Fruit fly (Drosophila melanogaster): Measurements from ENCODE around the gene CG10472.

CG10472 gene

dm6 chr3L:6071454-6072189 lies 8.9 kb upstream of the CG10472 start, which contains the start of gene CG6602 (continued):
- TF ChIP-seq CG10959 (GFP tag; IDR thresholded peaks at IDR 0.05): peak; percentile 16; the same call in 1 of the 2 replicates
- TF ChIP-seq Side (GFP tag; optimal IDR thresholded peaks at IDR 0.05): peak; percentile 45
- TF ChIP-seq Taf1 (GFP tag; IDR thresholded peaks at IDR 0.05): no peak; the same call in 1 of the 2 replicates
- no peak for TF ChIP-seq Nf-YC (tag; optimal IDR thresholded peaks at IDR 0.05)
- TF ChIP-seq Spps (tag; optimal IDR thresholded peaks at IDR 0.05): no peak
- TF ChIP-seq CG32767 (GFP tag; IDR thresholded peaks at IDR 0.05): no peak
- no peak for TF ChIP-seq Doc3 (GFP tag; IDR thresholded peaks at IDR 0.05; ENCODE audit: partially characterized antibody)
- TF ChIP-seq CG10654 (GFP tag; optimal IDR thresholded peaks at IDR 0.05): peak; percentile 83
- TF ChIP-seq CG14014 (GFP tag; IDR thresholded peaks at IDR 0.05): peak; percentile 67
- TF ChIP-seq jing (GFP tag; optimal IDR thresholded peaks at IDR 0.05): peak; percentile 39
- TF ChIP-seq hb (GFP tag; IDR thresholded peaks at IDR 0.05; ENCODE audit: partially characterized antibody): no peak
- TF ChIP-seq CG4424 (GFP tag; optimal IDR thresholded peaks at IDR 0.05): peak; percentile 84
- peak; percentile 66 for TF ChIP-seq onecut (GFP tag; IDR thresholded peaks at IDR 0.05)
- peak; percentile 45 for TF ChIP-seq odd (GFP tag; optimal IDR thresholded peaks at IDR 0.05)
- peak; percentile 59 for TF ChIP-seq CG17912 (GFP tag; optimal IDR thresholded peaks at IDR 0.05)
- TF ChIP-seq tna (GFP tag; IDR thresholded peaks at IDR 0.05; ENCODE audit: partially characterized antibody): no peak
- TF ChIP-seq crol (GFP tag; IDR thresholded peaks at IDR 0.05): no peak
- peak; percentile 81 for TF ChIP-seq CG13296 (GFP tag; optimal IDR thresholded peaks at IDR 0.05)
- peak; percentile 76 for TF ChIP-seq CG17359 (tag; optimal IDR thresholded peaks at IDR 0.05)
- TF ChIP-seq CG7357 (GFP tag; IDR thresholded peaks at IDR 0.05): 0 out of 3 replicates have a peak, but pooled peaks have one; percentile 43
- TF ChIP-seq lbe (GFP tag; optimal IDR thresholded peaks at IDR 0.05): peak; percentile 38
- peak; percentile 38 for TF ChIP-seq CG1602 (GFP tag; optimal IDR thresholded peaks at IDR 0.05)
- peak; percentile 45 for TF ChIP-seq eyg (GFP tag; optimal IDR thresholded peaks at IDR 0.05)
- peak; percentile 62 for TF ChIP-seq emc (GFP tag; optimal IDR thresholded peaks at IDR 0.05)
- peak; percentile 5; the same call in 1 of the 2 replicates for TF ChIP-seq ham (GFP tag; IDR thresholded peaks at IDR 0.05)
- peak; percentile 54 for TF ChIP-seq CG7928 (GFP tag; optimal IDR thresholded peaks at IDR 0.05)
- peak; percentile 57; the same call in 2 of the 3 replicates for TF ChIP-seq CG2199 (GFP tag; IDR thresholded peaks at IDR 0.05)
- peak; percentile 29 for TF ChIP-seq CG12155 (GFP tag; optimal IDR thresholded peaks at IDR 0.05)
- TF ChIP-seq CHES-1-like (GFP tag; optimal IDR thresholded peaks at IDR 0.05): peak; percentile 47
- peak; percentile 37 for TF ChIP-seq shn (GFP tag; optimal IDR thresholded peaks at IDR 0.05)
- peak; percentile 39 for TF ChIP-seq CG18476 (GFP tag; optimal IDR thresholded peaks at IDR 0.05)
- TF ChIP-seq pum (GFP tag; optimal IDR thresholded peaks at IDR 0.05): no peak
- peak; percentile 97 for TF ChIP-seq Ets65A (GFP tag)
- TF ChIP-seq CG8924 (tag; optimal IDR thresholded peaks at IDR 0.05): no peak
- no peak for TF ChIP-seq Chrac-16 (GFP tag; optimal IDR thresholded peaks at IDR 0.05)
- TF ChIP-seq toy (GFP tag; IDR thresholded peaks at IDR 0.05): peak; percentile 42; the same call in 1 of the 2 replicates
- peak; percentile 61 for TF ChIP-seq nmo (GFP tag; optimal IDR thresholded peaks at IDR 0.05)
- TF ChIP-seq mld (GFP tag; IDR thresholded peaks at IDR 0.05; ENCODE audit: partially characterized antibody): no peak
- TF ChIP-seq CrebB (tag; optimal IDR thresholded peaks at IDR 0.05): peak; percentile 5
- TF ChIP-seq CG18011 (GFP tag; optimal IDR thresholded peaks at IDR 0.05): peak; percentile 45
- peak; percentile 57 for TF ChIP-seq fd96Cb (tag; optimal IDR thresholded peaks at IDR 0.05)
- TF ChIP-seq CG18599 (GFP tag; optimal IDR thresholded peaks at IDR 0.05): peak; percentile 76
- no peak for TF ChIP-seq Scr (GFP tag; IDR thresholded peaks at IDR 0.05; ENCODE audit: partially characterized antibody)
- TF ChIP-seq Atf-2 (GFP tag; optimal IDR thresholded peaks at IDR 0.05): no peak
- TF ChIP-seq Ravus (GFP tag; IDR thresholded peaks at IDR 0.05): peak; percentile 18; the same call in 1 of the 2 replicates
- TF ChIP-seq gsb-n (tag; optimal IDR thresholded peaks at IDR 0.05): peak; percentile 38
- peak; percentile 18 for TF ChIP-seq lilli (GFP tag; optimal IDR thresholded peaks at IDR 0.05)
- TF ChIP-seq cg (GFP tag; optimal IDR thresholded peaks at IDR 0.05): no peak
- peak; percentile 33 for TF ChIP-seq chn (GFP tag; optimal IDR thresholded peaks at IDR 0.05)

Measured in whole organism, embryonic.